Worm (Caenorhabditis elegans): ENCODE data around the gene lgc-36.
A peak's percentile ranks its signal among the peaks of the same experiment; 100 is the strongest.

ce11 chrV:11239187-11239725 is 19.5 kb downstream of the lgc-36 start, which contains the start of the genes dvc-1 and ima-1:
- peak; percentile 24 for TF ChIP-seq nhr-76 (tag; optimal IDR thresholded peaks at IDR 0.05)
- peak; percentile 53 for TF ChIP-seq skn-1 (tag; optimal IDR thresholded peaks at IDR 0.05)
- no peak for TF ChIP-seq lin-15B (tag; optimal IDR thresholded peaks at IDR 0.05)

Measured in whole organism, L1 larva.